Fruit fly (Drosophila melanogaster) whole organism, wandering third instar larva: ENCODE data around the gene CG4119.

ENCODE experiments used
- Abd-B ChIP-seq: fragments of >200 bp; optimal IDR thresholded peaks from 2 replicates; lab custom pipeline; 2017; ENCODE audit warnings: missing biosample characterization, missing genetic modification characterization
- CG32264 ChIP-seq: fragments of 200-800 bp; sonication (Bioruptor generic); optimal IDR thresholded peaks from 2 replicates; lab custom pipeline; 2016; ENCODE audit warnings: missing biosample characterization, missing genetic modification characterization
- CrebA ChIP-seq: fragments of 200-800 bp; sonication (Bioruptor generic); optimal IDR thresholded peaks from 2 replicates; lab custom pipeline; 2016; ENCODE audit warnings: missing biosample characterization, mild to moderate bottlenecking, missing genetic modification characterization, borderline replicate concordance
- Dfd ChIP-seq: fragments of >200 bp; optimal IDR thresholded peaks from 2 replicates; lab custom pipeline; 2017; ENCODE audit warnings: missing biosample characterization, missing genetic modification characterization
- Dif ChIP-seq: fragments of 200-275, 200-300 bp; sonication (Bioruptor generic); optimal IDR thresholded peaks from 2 replicates; lab custom pipeline; 2018; ENCODE audit warnings: missing biosample characterization, missing genetic modification characterization; ENCODE audit not compliant: partially characterized antibody
- GATAd ChIP-seq: sonication (Bioruptor generic); optimal IDR thresholded peaks from 2 replicates; lab custom pipeline; 2016; ENCODE audit warnings: missing biosample characterization, missing genetic modification characterization
- Hr78 ChIP-seq: fragments of >200 bp; optimal IDR thresholded peaks from 2 replicates; lab custom pipeline; 2017; ENCODE audit warnings: missing biosample characterization, missing genetic modification characterization
- Hr83 ChIP-seq: fragments of 200-300 bp; sonication (Bioruptor generic); optimal IDR thresholded peaks from 2 replicates; lab custom pipeline; 2016; ENCODE audit warnings: missing biosample characterization, mild to moderate bottlenecking, missing genetic modification characterization, moderate library complexity; ENCODE audit not compliant: poor library complexity, severe bottlenecking
- Jra ChIP-seq: sonication (Bioruptor generic); optimal IDR thresholded peaks from 2 replicates; lab custom pipeline; 2016; ENCODE audit warnings: missing biosample characterization, missing genetic modification characterization
- Mio ChIP-seq: sonication (Bioruptor generic); optimal IDR thresholded peaks from 2 replicates; lab custom pipeline; 2016; ENCODE audit warnings: missing biosample characterization, missing genetic modification characterization
- Myc ChIP-seq: fragments of >200 bp; optimal IDR thresholded peaks from 2 replicates; lab custom pipeline; 2017
- N ChIP-seq: fragments of >200 bp; optimal IDR thresholded peaks from 2 replicates; lab custom pipeline; 2018; ENCODE audit warnings: missing biosample characterization, missing external identifiers, missing genetic modification characterization
- Rel ChIP-seq, 2 experiments: fragments of 200-800 bp; sonication (Bioruptor generic) in 1 of 2; optimal IDR thresholded peaks; 2 replicates in 1 of 2; 3 replicates in 1 of 2; lab custom pipeline; 2016 to 2019; ENCODE audit warnings: mild to moderate bottlenecking in 2 of 2, missing biosample characterization in 2 of 2, missing genetic modification characterization in 2 of 2, moderate library complexity in 1 of 2
- Sp1 ChIP-seq: fragments of 200-800 bp; sonication (Bioruptor generic); optimal IDR thresholded peaks from 3 replicates; lab custom pipeline; 2019; ENCODE audit warnings: missing biosample characterization, mild to moderate bottlenecking, missing genetic modification characterization, moderate library complexity
- Vsx2 ChIP-seq: fragments of 200-300, 225-300 bp; sonication (Bioruptor generic); optimal IDR thresholded peaks from 2 replicates; lab custom pipeline; 2018; ENCODE audit warnings: missing biosample characterization, missing genetic modification characterization; ENCODE audit not compliant: partially characterized antibody
- brk ChIP-seq: fragments of 200-800 bp; sonication (Bioruptor generic); optimal IDR thresholded peaks from 2 replicates; lab custom pipeline; 2016; ENCODE audit warnings: missing biosample characterization, mild to moderate bottlenecking, missing genetic modification characterization
- dl ChIP-seq, 2 experiments: fragments of 175-275, 200-275 bp in 1 of 2; fragments of 200-275 bp in 1 of 2; sonication (Bioruptor generic); optimal IDR thresholded peaks; lab custom pipeline; 2018; ENCODE audit warnings: mild to moderate bottlenecking in 2 of 2, missing biosample characterization in 2 of 2, missing genetic modification characterization in 2 of 2, moderate library complexity in 2 of 2; ENCODE audit not compliant: partially characterized antibody in 2 of 2, insufficient read depth in 1 of 2
- dmrt93B ChIP-seq: fragments of 200-800 bp; sonication (Bioruptor generic); optimal IDR thresholded peaks from 2 replicates; lab custom pipeline; 2018; ENCODE audit warnings: missing biosample characterization, mild to moderate bottlenecking, missing genetic modification characterization
- dsf ChIP-seq: sonication (Bioruptor generic); optimal IDR thresholded peaks from 2 replicates; lab custom pipeline; 2016; ENCODE audit warnings: missing biosample characterization, missing genetic modification characterization, borderline replicate concordance
- foxo ChIP-seq, 2 experiments: fragments of 200-800 bp; sonication (Bioruptor generic); optimal IDR thresholded peaks; 2 replicates in 1 of 2; 3 replicates in 1 of 2; lab custom pipeline; 2016 to 2017; ENCODE audit warnings: missing biosample characterization in 2 of 2, missing genetic modification characterization in 2 of 2
- fru ChIP-seq: fragments of 200-800 bp; sonication (Bioruptor generic); optimal IDR thresholded peaks from 3 replicates; lab custom pipeline; 2016; ENCODE audit warnings: missing biosample characterization, mild to moderate bottlenecking, missing genetic modification characterization
- h ChIP-seq: fragments of 200-800 bp; sonication (Bioruptor generic); optimal IDR thresholded peaks from 3 replicates; lab custom pipeline; 2016; ENCODE audit warnings: missing biosample characterization, mild to moderate bottlenecking, missing genetic modification characterization
- jim ChIP-seq: fragments of 175-275, 200-325 bp; sonication (Bioruptor generic); optimal IDR thresholded peaks from 2 replicates; lab custom pipeline; 2016; ENCODE audit warnings: missing biosample characterization, mild to moderate bottlenecking, missing genetic modification characterization
- lola ChIP-seq: fragments of >200 bp; optimal IDR thresholded peaks from 2 replicates; lab custom pipeline; 2017; ENCODE audit warnings: missing biosample characterization, missing genetic modification characterization
- pan ChIP-seq: fragments of >200 bp; optimal IDR thresholded peaks from 2 replicates; lab custom pipeline; 2017
- psq ChIP-seq: fragments of 200-800 bp; sonication (Bioruptor generic); optimal IDR thresholded peaks from 3 replicates; lab custom pipeline; 2017; ENCODE audit warnings: missing biosample characterization, mild to moderate bottlenecking, missing genetic modification characterization, moderate library complexity
- sv ChIP-seq: fragments of 200-800 bp; sonication (Bioruptor generic); optimal IDR thresholded peaks from 3 replicates; lab custom pipeline; 2016; ENCODE audit warnings: missing biosample characterization, missing genetic modification characterization
- tai ChIP-seq: sonication (Bioruptor generic); optimal IDR thresholded peaks from 2 replicates; lab custom pipeline; 2016; ENCODE audit warnings: missing biosample characterization, missing genetic modification characterization
- usp ChIP-seq: fragments of >200 bp; optimal IDR thresholded peaks from 2 replicates; lab custom pipeline; 2017; ENCODE audit warnings: missing biosample characterization, missing genetic modification characterization
- woc ChIP-seq: sonication (Bioruptor generic); optimal IDR thresholded peaks from 2 replicates; lab custom pipeline; 2016; ENCODE audit warnings: missing biosample characterization, mild to moderate bottlenecking, missing genetic modification characterization

The CG4119 gene

DNA sequence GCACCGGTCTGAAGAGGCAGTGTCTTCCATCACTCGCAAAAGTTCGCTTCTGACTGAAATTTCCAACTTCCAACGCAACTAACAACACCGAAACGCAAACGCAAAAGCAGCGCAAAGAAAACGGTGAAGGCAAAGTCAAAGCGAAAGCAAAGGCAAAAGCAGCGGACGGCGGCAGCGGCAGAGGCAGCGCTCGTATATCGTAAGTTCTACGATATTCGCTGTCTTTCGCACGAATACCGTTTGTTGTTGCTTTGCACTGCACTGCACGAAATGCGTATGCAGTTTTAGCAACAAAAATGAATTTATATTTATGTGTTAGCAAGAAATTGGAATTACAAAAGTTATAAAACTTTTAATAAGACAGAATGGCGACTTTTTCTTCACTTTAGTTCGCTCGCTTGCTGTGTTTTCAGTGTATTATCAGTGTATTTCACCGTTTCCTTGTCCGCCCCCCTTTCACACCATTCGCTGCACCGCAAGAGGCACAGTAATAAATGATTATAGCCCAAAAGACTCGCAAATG is 17.4 kb upstream of the CG4119 start, which contains the start of gene OtopLa (continued):
- TF ChIP-seq Jra (GFP tag; lab: Kevin White, UChicago) (no peak), CrebA (no peak)

DNA sequence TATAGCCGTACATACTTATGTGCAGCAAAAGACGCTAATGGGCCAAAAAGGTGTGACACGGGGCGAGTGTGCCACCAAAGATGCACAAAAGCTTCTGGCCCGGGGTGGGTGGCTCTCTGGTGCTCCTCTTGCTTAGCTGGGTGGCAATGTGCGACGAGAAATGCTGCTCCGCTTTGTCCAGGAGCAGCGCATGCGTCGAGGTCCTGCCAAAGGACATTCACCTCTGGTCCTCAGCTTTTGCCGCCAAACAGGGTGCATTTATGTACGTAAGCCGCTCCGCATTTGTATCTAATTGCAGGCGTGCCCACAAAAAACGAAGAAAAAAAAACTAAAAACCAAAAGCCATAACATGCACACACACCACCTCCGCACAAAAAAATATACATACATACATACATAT is 16.5 kb upstream of the CG4119 start:
- TF ChIP-seq jim (GFP tag; lab: Kevin White, UChicago) (no peak), dmrt93B (no peak), h (GFP tag; lab: Kevin White, UChicago) (no peak), pan (lab: Kevin White, UChicago) (no peak), usp (no peak), Mio (GFP tag; lab: Kevin White, UChicago) (no peak), N (GFP tag; lab: Kevin White, UChicago) (no peak), CG32264 (GFP tag; lab: Kevin White, UChicago) (no peak), Sp1 (GFP tag; lab: Kevin White, UChicago) (no peak), Rel (GFP tag; optimal IDR thresholded peaks at IDR 0.05; lab: Kevin White, UChicago) (no peak), Rel (tag; optimal IDR thresholded peaks at IDR 0.05; lab: Kevin White, UChicago) (no peak), foxo (GFP tag; optimal IDR thresholded peaks at IDR 0.05; lab: Kevin White, UChicago) (no peak), GATAd (GFP tag; lab: Kevin White, UChicago) (no peak), psq (GFP tag; lab: Kevin White, UChicago) (no peak)

DNA sequence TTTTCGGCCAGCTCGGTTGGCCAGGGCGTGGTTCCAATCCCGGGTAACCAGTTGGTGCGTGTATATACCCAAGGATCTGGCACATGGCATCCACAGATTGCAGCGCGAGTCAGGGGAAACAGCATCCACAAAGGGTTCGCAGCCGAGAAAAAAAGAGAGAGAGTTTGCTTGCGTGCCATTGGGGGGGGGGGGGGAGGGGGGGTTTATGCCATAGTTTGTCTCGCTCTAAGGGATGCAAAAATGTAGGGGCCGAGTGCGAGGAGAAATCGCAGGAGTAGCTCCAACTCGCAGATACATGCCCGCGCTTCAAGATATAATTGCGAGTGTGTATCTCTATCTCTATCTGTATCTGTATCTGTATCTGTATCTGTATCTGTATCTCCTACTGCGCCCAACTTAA is 15.9 kb upstream of the CG4119 start:
- TF ChIP-seq Dif (GFP tag; lab: Kevin White, UChicago) (no peak), Dfd (GFP tag; lab: Kevin White, UChicago) (peak; percentile 70), Abd-B (no peak), Vsx2 (GFP tag; lab: Kevin White, UChicago) (no peak), lola (GFP tag; lab: Kevin White, UChicago) (no peak), fru (GFP tag; lab: Kevin White, UChicago) (no peak)

DNA sequence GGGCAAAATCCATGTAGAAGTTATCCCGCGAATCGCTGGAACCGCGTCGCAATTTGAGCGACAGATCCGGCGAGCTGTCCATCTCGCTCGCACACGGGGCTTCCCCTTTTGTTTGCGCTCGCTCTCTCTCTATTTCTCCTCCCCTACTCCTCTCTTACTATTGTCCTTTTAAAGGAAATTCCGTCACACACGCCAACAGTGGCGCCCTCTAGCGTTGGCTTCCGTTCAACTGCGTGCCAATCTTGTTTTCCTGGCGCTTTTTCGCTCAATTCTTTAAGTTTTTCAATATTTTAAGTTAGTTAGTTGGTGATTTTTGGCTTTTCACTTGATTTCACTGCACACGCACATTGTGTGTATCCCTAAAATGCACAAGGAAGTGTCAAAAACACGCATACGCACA is 3.9 kb upstream of the CG4119 start:
- no peak for TF ChIP-seq Dfd (GFP tag; lab: Kevin White, UChicago)
- TF ChIP-seq CG32264 (GFP tag; lab: Kevin White, UChicago) = no peak
- no peak for TF ChIP-seq Hr78
- no peak for TF ChIP-seq Abd-B
- TF ChIP-seq CrebA = no peak
- no peak for TF ChIP-seq Dif (GFP tag; lab: Kevin White, UChicago)
- no peak for TF ChIP-seq Myc
- no peak for TF ChIP-seq dsf (GFP tag; lab: Kevin White, UChicago)
- no peak for TF ChIP-seq foxo (GFP tag; optimal IDR thresholded peaks at IDR 0.05; lab: Kevin White, UChicago)
- no peak for TF ChIP-seq fru (GFP tag; lab: Kevin White, UChicago)
- TF ChIP-seq tai (GFP tag; lab: Kevin White, UChicago) = no peak
- TF ChIP-seq brk (GFP tag; lab: Kevin White, UChicago) = no peak
- TF ChIP-seq Hr83 (GFP tag; lab: Kevin White, UChicago) = no peak
- TF ChIP-seq sv (GFP tag; lab: Kevin White, UChicago) = no peak
- TF ChIP-seq Sp1 (GFP tag; lab: Kevin White, UChicago) = no peak
- no peak for TF ChIP-seq dl (GFP tag; optimal IDR thresholded peaks at IDR 0.05; lab: Kevin White, UChicago; ENCODE audit: insufficient read depth in 1 of 2, partially characterized antibody in 2 of 2)

DNA sequence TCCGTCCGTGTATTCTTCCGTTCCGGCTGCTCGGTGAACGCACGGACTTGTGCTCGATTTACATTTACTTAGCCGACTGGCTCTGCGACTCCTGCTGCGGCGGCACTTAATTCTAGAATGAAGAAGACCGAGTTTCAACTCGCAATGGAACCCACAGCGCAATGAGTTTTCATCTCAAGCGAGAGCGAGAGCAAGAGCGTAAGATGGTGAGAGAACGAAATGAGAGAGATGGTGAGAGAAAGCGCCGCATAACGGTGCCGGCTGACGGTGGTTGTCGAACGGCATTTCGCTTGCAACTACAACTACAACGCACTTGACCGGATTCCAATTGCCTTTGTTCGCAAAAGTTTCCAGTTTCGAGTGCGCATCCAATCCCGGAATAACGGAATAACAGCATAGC is 3.1 kb upstream of the CG4119 start, which contains the start of gene OtopLc:
Gene OtopLc, minus strand, starts transcription at position 101 of the 400 bp plus-strand sequence.
- no peak for TF ChIP-seq dsf (GFP tag; lab: Kevin White, UChicago)

DNA sequence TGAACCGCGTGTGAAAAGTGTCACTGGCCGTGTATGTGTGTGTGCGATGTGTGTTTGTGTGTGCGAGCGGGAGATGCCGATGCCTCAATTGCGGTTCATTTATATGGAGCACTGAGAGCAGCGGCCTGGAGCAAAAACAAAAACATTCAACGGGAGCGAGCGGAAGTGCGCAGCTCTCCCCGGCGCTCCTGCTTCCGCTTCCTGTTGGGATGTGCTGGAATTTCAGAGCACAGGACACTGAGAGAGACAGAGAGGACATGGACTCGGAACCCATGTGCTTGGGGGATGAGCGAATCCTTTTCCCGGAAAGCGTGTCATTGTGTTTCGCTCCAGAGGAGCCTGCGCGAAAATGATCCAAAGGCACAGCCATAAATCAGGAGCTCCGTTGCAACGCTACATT is 1.6 kb upstream of the CG4119 start:
- TF ChIP-seq brk (GFP tag; lab: Kevin White, UChicago) = no peak
- TF ChIP-seq foxo (GFP tag; optimal IDR thresholded peaks at IDR 0.05; lab: Kevin White, UChicago) = no peak
- TF ChIP-seq Vsx2 (GFP tag; lab: Kevin White, UChicago) = no peak
- TF ChIP-seq Dfd (GFP tag; lab: Kevin White, UChicago) = no peak
- no peak for TF ChIP-seq Hr83 (GFP tag; lab: Kevin White, UChicago)
- no peak for TF ChIP-seq woc (GFP tag; lab: Kevin White, UChicago)
